Fruit fly (Drosophila melanogaster): Measurements from ENCODE around the gene CG10428.

- TF ChIP-seq lola (GFP tag; optimal IDR thresholded peaks at IDR 0.05) = peak in 1 of 3 experiments; percentile 70
- no peak for TF ChIP-seq psq (GFP tag; optimal IDR thresholded peaks at IDR 0.05)
- no peak for TF ChIP-seq BEAF-32 (GFP tag; optimal IDR thresholded peaks at IDR 0.05)
- peak; percentile 48 for TF ChIP-seq CG8359 (GFP tag; optimal IDR thresholded peaks at IDR 0.05; ENCODE audit: borderline replicate concordance)
- no peak for TF ChIP-seq Max (GFP tag; optimal IDR thresholded peaks at IDR 0.05)
- TF ChIP-seq gcm2 (GFP tag; optimal IDR thresholded peaks at IDR 0.05) = no peak
- no peak for TF ChIP-seq grn (GFP tag; optimal IDR thresholded peaks at IDR 0.05)
- TF ChIP-seq odd (GFP tag; optimal IDR thresholded peaks at IDR 0.05) = no peak
Measured at dm6 chr2L:18899862-18900261, 48.8 kb upstream of the CG10428 start.
